Worm (Caenorhabditis elegans): ENCODE data around the gene F44A2.5.
A peak's percentile ranks its signal among the peaks of the same experiment; 100 is the strongest.

The F44A2.5 gene

DNA sequence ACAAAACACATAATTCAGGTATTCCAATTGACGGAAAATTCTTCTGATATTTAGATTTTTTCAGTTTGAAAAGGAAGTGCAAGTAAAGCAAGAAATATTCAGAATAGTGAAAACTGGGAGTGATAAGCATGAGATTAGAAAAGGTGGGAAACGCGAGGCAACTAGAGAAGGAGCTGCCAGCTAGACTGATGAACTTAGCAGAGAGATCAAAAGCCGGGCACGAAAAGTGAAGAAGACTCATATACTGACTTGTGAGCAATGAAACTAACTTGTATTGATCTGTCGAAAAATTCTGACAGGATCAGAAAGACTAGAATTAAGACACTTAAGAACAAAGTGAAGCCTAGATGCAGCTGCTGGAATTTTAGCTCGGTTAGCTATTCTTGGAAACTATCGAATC is 35.9 kb upstream of the F44A2.5 start, which contains the start of gene nhr-36:
TSS of gene nhr-36 (minus strand) at position 101 of the 400 bp plus-strand sequence.
- TF ChIP-seq fkh-4 (tag; optimal IDR thresholded peaks at IDR 0.05; ENCODE audit: borderline replicate concordance) (no peak), sup-37 (GFP tag; optimal IDR thresholded peaks at IDR 0.05) (no peak), unc-86 (tag; optimal IDR thresholded peaks at IDR 0.05) (no peak), dsc-1 (tag; optimal IDR thresholded peaks at IDR 0.05) (no peak), nhr-47 (tag; optimal IDR thresholded peaks at IDR 0.05) (peak; percentile 32), pqm-1 (tag; optimal IDR thresholded peaks at IDR 0.05) (no peak), hlh-17 (GFP tag; optimal IDR thresholded peaks at IDR 0.05; ENCODE audit: borderline replicate concordance) (no peak), ceh-88 (GFP tag; IDR thresholded peaks at IDR 0.05) (no peak), mdl-1 (tag; optimal IDR thresholded peaks at IDR 0.05) (no peak), nhr-71 (tag; optimal IDR thresholded peaks at IDR 0.05) (peak; percentile 36), ama-1 (optimal IDR thresholded peaks at IDR 0.05) (no peak), efl-3 (GFP tag; optimal IDR thresholded peaks at IDR 0.05) (no peak), fkh-8 (tag; optimal IDR thresholded peaks at IDR 0.05) (peak; percentile 24)

DNA sequence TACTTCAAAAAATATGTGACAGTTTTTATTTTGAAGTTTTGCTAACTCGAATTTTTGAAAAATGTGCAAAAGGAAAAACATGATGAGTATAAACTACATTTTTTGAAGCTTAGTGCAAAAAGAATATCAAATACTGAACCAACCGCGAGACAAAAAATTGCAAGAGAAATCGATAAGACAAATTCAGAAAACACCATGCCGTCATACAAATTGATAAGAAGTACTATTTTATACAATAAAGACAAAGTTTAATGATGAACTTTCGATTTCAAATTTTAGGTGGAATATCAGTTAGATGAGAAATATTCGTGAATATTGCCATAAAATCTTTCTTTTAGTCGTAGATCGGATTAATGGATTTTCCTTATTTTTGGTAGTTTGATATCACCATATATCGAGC is 34.7 kb upstream of the F44A2.5 start:
- TF ChIP-seq aha-1 (tag; optimal IDR thresholded peaks at IDR 0.05) (no peak), C04F5.9 (tag; optimal IDR thresholded peaks at IDR 0.05) (no peak), nhr-20 (tag; optimal IDR thresholded peaks at IDR 0.05) (peak; percentile 13), elt-2 (tag; optimal IDR thresholded peaks at IDR 0.05) (peak; percentile 10)

DNA sequence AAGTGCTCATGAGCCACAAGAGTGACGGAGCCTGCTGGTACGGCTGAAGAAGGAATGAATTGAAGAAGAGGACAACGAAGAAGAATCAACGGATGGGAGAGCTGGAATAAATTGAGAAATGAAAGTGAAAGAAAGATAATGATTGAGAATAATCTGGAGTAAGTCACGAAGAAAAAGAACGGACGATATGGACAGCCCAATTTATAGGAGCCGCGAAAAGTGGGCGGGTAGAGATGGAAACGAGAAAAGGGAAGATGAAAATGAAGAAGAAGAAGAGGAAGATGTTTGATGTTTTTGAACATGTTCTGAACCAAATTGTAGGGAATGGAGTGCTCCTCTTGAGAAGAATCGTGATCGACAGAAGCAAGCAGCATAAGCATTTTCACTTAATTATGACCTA is 31.0 kb upstream of the F44A2.5 start, which contains the start of gene slc-17.7:
TSS of gene slc-17.7 (minus strand) at position 101 of the 400 bp plus-strand sequence.
- no peak for TF ChIP-seq ceh-88 (GFP tag; IDR thresholded peaks at IDR 0.05)
- TF ChIP-seq efl-1 (optimal IDR thresholded peaks at IDR 0.05) = no peak
- no peak for TF ChIP-seq efl-1 (GFP tag; optimal IDR thresholded peaks at IDR 0.05 in 1 of 2)
- TF ChIP-seq mef-2 (tag; optimal IDR thresholded peaks at IDR 0.05) = no peak
- TF ChIP-seq fos-1 (tag; optimal IDR thresholded peaks at IDR 0.05) = no peak
- no peak for TF ChIP-seq ztf-4 (tag; optimal IDR thresholded peaks at IDR 0.05)
- no peak for TF ChIP-seq lin-35 (GFP tag; optimal IDR thresholded peaks at IDR 0.05)
- no peak for TF ChIP-seq tbx-2 (tag; optimal IDR thresholded peaks at IDR 0.05)

DNA sequence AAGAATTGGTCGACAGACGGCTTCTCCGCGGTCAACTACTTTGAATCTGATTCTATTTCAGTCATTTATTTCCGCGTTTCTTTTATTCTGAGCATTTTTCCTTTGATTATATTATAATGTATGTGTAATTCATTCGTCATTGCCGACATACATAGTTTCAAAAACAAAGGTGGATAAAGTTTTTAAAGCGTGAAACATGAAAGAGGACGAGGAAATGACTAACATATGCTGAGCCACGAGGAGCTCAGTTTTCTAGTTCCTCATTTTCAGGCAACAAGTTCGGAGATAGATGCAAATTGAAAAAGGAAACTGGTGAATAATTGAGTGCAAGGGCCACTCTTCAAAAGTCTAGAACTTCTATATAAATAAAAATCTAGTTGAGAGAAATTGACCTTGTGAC is 29.2 kb upstream of the F44A2.5 start:
- peak; percentile 68 for TF ChIP-seq dsc-1 (tag; optimal IDR thresholded peaks at IDR 0.05)
- TF ChIP-seq fkh-8 (tag; optimal IDR thresholded peaks at IDR 0.05) = peak; percentile 5
- TF ChIP-seq snpc-4 (tag; optimal IDR thresholded peaks at IDR 0.05) = no peak
- TF ChIP-seq grh-1 (GFP tag; IDR thresholded peaks at IDR 0.05) = no peak
- no peak for TF ChIP-seq fkh-10 (GFP tag; optimal IDR thresholded peaks at IDR 0.05)
- TF ChIP-seq efl-1 (optimal IDR thresholded peaks at IDR 0.05) = no peak
- peak in 1 of 2 experiments; percentile 9 for TF ChIP-seq efl-1 (GFP tag; optimal IDR thresholded peaks at IDR 0.05 in 1 of 2)

DNA sequence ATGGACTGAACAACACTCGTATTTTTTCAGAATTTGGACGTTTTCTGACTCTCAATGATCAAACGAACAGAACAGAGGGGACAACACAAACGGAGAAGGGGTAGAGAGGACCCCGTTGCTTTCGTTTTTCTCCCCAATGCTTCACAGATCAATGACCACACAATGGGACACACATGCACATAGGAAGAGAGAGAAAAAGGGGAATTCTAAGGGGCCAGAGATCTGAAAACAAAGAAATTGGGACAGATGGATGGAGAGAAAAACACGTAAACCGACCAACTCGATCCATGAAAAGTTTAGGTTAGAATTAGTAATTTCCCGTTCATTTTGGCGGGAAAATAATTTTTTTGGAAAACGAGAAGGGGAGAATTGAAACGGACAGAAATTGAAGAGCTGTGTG is 27.0 kb upstream of the F44A2.5 start:
- no peak for TF ChIP-seq fos-1 (tag; optimal IDR thresholded peaks at IDR 0.05)
- peak; percentile 25 for TF ChIP-seq nhr-20 (tag; optimal IDR thresholded peaks at IDR 0.05)
- no peak for TF ChIP-seq efl-1 (optimal IDR thresholded peaks at IDR 0.05)
- peak in 1 of 2 experiments; percentile 38 for TF ChIP-seq efl-1 (GFP tag; optimal IDR thresholded peaks at IDR 0.05 in 1 of 2)
- no peak for TF ChIP-seq mef-2 (tag; optimal IDR thresholded peaks at IDR 0.05)
- TF ChIP-seq dsc-1 (tag; optimal IDR thresholded peaks at IDR 0.05) = peak; percentile 24
- peak; percentile 68 for TF ChIP-seq lin-14 (GFP tag; optimal IDR thresholded peaks at IDR 0.05)
- TF ChIP-seq rnt-1 (tag; optimal IDR thresholded peaks at IDR 0.05) = peak; percentile 32
- TF ChIP-seq unc-130 (tag; optimal IDR thresholded peaks at IDR 0.05) = no peak
- peak; percentile 55 for TF ChIP-seq nhr-71 (tag; optimal IDR thresholded peaks at IDR 0.05)

DNA sequence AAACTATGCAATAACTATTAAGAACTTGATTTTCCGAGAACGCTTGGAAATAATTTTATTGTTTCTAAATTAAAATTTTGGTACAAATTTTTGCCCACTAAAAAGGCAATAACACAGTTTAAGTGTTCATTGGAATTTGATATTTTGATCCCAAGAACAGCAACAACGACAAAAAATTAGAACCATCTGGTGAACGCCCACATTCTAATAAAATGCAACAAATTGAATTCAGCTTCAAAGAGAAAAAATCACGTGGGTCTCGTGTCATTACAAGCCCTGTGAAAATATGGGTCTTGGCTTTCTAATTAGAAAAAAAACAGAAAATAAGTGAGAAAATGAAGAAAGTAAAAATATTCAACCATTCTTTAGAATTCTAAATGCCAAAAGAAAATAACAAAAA is 25.6 kb upstream of the F44A2.5 start:
- peak; percentile 30 for TF ChIP-seq nhr-71 (tag; optimal IDR thresholded peaks at IDR 0.05)
- TF ChIP-seq unc-62 (GFP tag; optimal IDR thresholded peaks at IDR 0.05) = no peak
- TF ChIP-seq nhr-12 (tag; optimal IDR thresholded peaks at IDR 0.05) = no peak
- TF ChIP-seq fkh-8 (tag; optimal IDR thresholded peaks at IDR 0.05) = peak; percentile 42
- peak; percentile 91 for TF ChIP-seq fkh-4 (tag; optimal IDR thresholded peaks at IDR 0.05; ENCODE audit: borderline replicate concordance)
- peak; percentile 98 for TF ChIP-seq dsc-1 (tag; optimal IDR thresholded peaks at IDR 0.05)
- TF ChIP-seq nhr-85 (tag) = peak; percentile 56
